Worm (Caenorhabditis elegans) whole organism, L4/young adult: ENCODE results near the gene clc-26.
"Not testable (repeated sequence)": the region's sequence is repeated elsewhere in the genome, so short reads cannot be mapped to it uniquely, and the experiment has no call there.

Experiments
- dao-5 ChIP-seq: sonication (generic microtip); optimal IDR thresholded peaks from 2 replicates; lab custom pipeline; 2016; ENCODE audit warnings: missing genotype, missing genetic modification characterization, moderate library complexity, missing compliant biosample characterization
- him-1 ChIP-seq: sonication (generic microtip); optimal IDR thresholded peaks from 2 replicates; lab custom pipeline; 2016; ENCODE audit warnings: missing genotype, missing genetic modification reagents, missing genetic modification characterization, missing compliant biosample characterization

- not testable (repeated sequence) for TF ChIP-seq dao-5; him-1 (tag; lab: Kevin White, UChicago)
Observed at ce11 chrIII:1076383-1076782, 45.5 kb upstream of the clc-26 start, which contains the start of gene uaf-1.
